3 worm cellular contexts compared by ENCODE assay signal in the genomic region with DNA sequence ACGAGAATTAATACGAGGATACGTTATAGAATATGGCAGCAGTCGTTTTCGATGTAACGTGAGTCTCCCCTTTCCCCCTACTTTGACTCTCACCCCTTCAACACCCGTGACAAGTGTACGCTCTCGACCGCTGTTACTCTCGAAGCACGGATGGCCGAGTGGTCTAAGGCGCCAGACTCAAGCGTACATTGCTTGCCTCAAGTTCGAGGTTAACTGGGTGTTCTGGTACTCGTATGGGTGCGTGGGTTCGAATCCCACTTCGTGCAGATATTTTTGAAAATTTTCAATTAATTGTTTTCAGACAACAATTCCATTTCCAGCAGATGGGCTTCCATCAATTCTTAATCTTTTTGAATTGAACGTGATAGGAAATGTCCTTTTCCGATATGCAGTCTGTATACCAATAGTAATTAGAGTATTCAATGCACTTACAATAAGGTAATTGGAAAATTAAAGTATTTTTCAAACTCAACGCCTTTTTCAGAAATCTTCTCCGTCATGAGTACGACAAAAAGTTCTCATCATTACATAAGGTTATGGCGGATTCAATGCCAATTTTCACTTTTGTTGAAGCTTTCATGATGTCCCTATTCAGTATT.
TF ChIP-seq lines count a peak whose summit lies in the region.

No protein-coding gene starts in this region.

TF ChIP-seq in whole organism, L1 larva, 84 proteins besides CTCF, POLR2A, EP300 and RAD21 (continued from another document and continues in another):
- TF ChIP-seq nhr-237 (tag; optimal IDR thresholded peaks at IDR 0.05; lab: Kevin White, UChicago) (no peak), nhr-28 (tag; optimal IDR thresholded peaks at IDR 0.05; lab: Kevin White, UChicago) (no peak), elt-2 (tag; optimal IDR thresholded peaks at IDR 0.05; lab: Kevin White, UChicago) (no peak), ceh-8 (GFP tag; optimal IDR thresholded peaks at IDR 0.05; lab: Kevin White, UChicago) (peak; percentile 20), sptf-1 (tag; optimal IDR thresholded peaks at IDR 0.05; lab: Kevin White, UChicago) (no peak), mep-1 (tag; optimal IDR thresholded peaks at IDR 0.05; lab: Kevin White, UChicago) (peak; percentile 75), aly-2 (tag; optimal IDR thresholded peaks at IDR 0.05; lab: Kevin White, UChicago) (peak; percentile 63), lin-13 (GFP tag; optimal IDR thresholded peaks at IDR 0.05; lab: Kevin White, UChicago) (peak; percentile 1), isw-1 (GFP tag; IDR thresholded peaks at IDR 0.05; lab: Robert Waterston, UW) (peak; percentile 29; the same call in 1 of the 2 replicates), nhr-47 (tag; optimal IDR thresholded peaks at IDR 0.05; lab: Kevin White, UChicago) (peak; percentile 83), C16A3.4 (tag; optimal IDR thresholded peaks at IDR 0.05; lab: Kevin White, UChicago) (peak; percentile 66), fkh-10 (GFP tag; optimal IDR thresholded peaks at IDR 0.05; lab: Kevin White, UChicago) (peak; percentile 60), grh-1 (GFP tag; IDR thresholded peaks at IDR 0.05; lab: Robert Waterston, UW) (no peak), sox-4 (tag; optimal IDR thresholded peaks at IDR 0.05; lab: Kevin White, UChicago) (no peak), F16B12.6 (tag; optimal IDR thresholded peaks at IDR 0.05; lab: Kevin White, UChicago) (peak; percentile 11), ceh-63 (GFP tag; optimal IDR thresholded peaks at IDR 0.05; lab: Kevin White, UChicago) (no peak), ets-5 (GFP tag; IDR thresholded peaks at IDR 0.05; lab: Robert Waterston, UW) (no peak), nhr-77 (tag; optimal IDR thresholded peaks at IDR 0.05; lab: Kevin White, UChicago) (peak; percentile 58), nhr-71 (tag; optimal IDR thresholded peaks at IDR 0.05; lab: Kevin White, UChicago) (peak; percentile 81), ceh-88 (GFP tag; IDR thresholded peaks at IDR 0.05; lab: Robert Waterston, UW) (peak; percentile 56), ztf-11 (tag; optimal IDR thresholded peaks at IDR 0.05; lab: Kevin White, UChicago) (peak in 1 of 2 experiments; percentile 51), pag-3 (tag; optimal IDR thresholded peaks at IDR 0.05; lab: Kevin White, UChicago; ENCODE audit: borderline replicate concordance, insufficient read depth) (no peak), lir-3 (tag; optimal IDR thresholded peaks at IDR 0.05; lab: Kevin White, UChicago; ENCODE audit: poor library complexity) (peak; percentile 41), mef-2 (tag; optimal IDR thresholded peaks at IDR 0.05; lab: Kevin White, UChicago) (no peak), irx-1 (tag; optimal IDR thresholded peaks at IDR 0.05; lab: Kevin White, UChicago) (peak; percentile 55), mdl-1 (tag; optimal IDR thresholded peaks at IDR 0.05; lab: Kevin White, UChicago) (peak in 1 of 2 experiments; percentile 80), egl-13 (tag; optimal IDR thresholded peaks at IDR 0.05; lab: Kevin White, UChicago) (peak; percentile 44), tlp-1 (tag; optimal IDR thresholded peaks at IDR 0.05; lab: Kevin White, UChicago) (no peak), egl-27 (tag; optimal IDR thresholded peaks at IDR 0.05; lab: Kevin White, UChicago) (peak in 1 of 2 experiments; percentile 9), ceh-82 (tag; optimal IDR thresholded peaks at IDR 0.05; lab: Kevin White, UChicago) (peak in 2 of 3 experiments; percentile 32 to 74), alr-1 (tag; optimal IDR thresholded peaks at IDR 0.05; lab: Kevin White, UChicago; ENCODE audit: borderline replicate concordance) (no peak), lin-15B (tag; optimal IDR thresholded peaks at IDR 0.05; lab: Kevin White, UChicago) (no peak), unc-86 (tag; optimal IDR thresholded peaks at IDR 0.05; lab: Kevin White, UChicago) (peak; percentile 61), vab-15 (tag; optimal IDR thresholded peaks at IDR 0.05; lab: Kevin White, UChicago) (peak; percentile 55), ztf-4 (tag; optimal IDR thresholded peaks at IDR 0.05; lab: Kevin White, UChicago) (no peak), tbx-2 (tag; optimal IDR thresholded peaks at IDR 0.05; lab: Kevin White, UChicago) (peak; percentile 67), C04F5.9 (tag; optimal IDR thresholded peaks at IDR 0.05; lab: Kevin White, UChicago) (peak; percentile 34), dpl-1 (GFP tag; optimal IDR thresholded peaks at IDR 0.05; lab: Kevin White, UChicago) (peak; percentile 37 to 59 (median 56)), unc-30 (tag; optimal IDR thresholded peaks at IDR 0.05; lab: Kevin White, UChicago) (no peak), snpc-4 (tag; optimal IDR thresholded peaks at IDR 0.05; lab: Kevin White, UChicago) (peak; percentile 24)

TF ChIP-seq in whole organism, L3 larva, 47 proteins besides CTCF, POLR2A, EP300 and RAD21 (continued from another document):
- TF ChIP-seq daf-12 (tag; optimal IDR thresholded peaks at IDR 0.05; lab: Kevin White, UChicago): no peak
- no peak for TF ChIP-seq ceh-9 (tag; optimal IDR thresholded peaks at IDR 0.05; lab: Kevin White, UChicago)
- TF ChIP-seq mdl-1 (tag; optimal IDR thresholded peaks at IDR 0.05; lab: Kevin White, UChicago): no peak
- no peak for TF ChIP-seq nhr-67 (tag; optimal IDR thresholded peaks at IDR 0.05; lab: Kevin White, UChicago)
- TF ChIP-seq pqm-1 (tag; optimal IDR thresholded peaks at IDR 0.05; lab: Kevin White, UChicago): no peak
- peak; percentile 80 for TF ChIP-seq lin-39 (tag; optimal IDR thresholded peaks at IDR 0.05; lab: Kevin White, UChicago)
- TF ChIP-seq pha-4 (tag; optimal IDR thresholded peaks at IDR 0.05; lab: Kevin White, UChicago): peak; percentile 74
- no peak for TF ChIP-seq fkh-2 (tag; optimal IDR thresholded peaks at IDR 0.05; lab: Kevin White, UChicago)
- no peak for TF ChIP-seq ceh-28 (tag; optimal IDR thresholded peaks at IDR 0.05; lab: Kevin White, UChicago)
- no peak for TF ChIP-seq mml-1 (tag; optimal IDR thresholded peaks at IDR 0.05; lab: Kevin White, UChicago)
- TF ChIP-seq nhr-12 (tag; optimal IDR thresholded peaks at IDR 0.05; lab: Kevin White, UChicago): no peak
- peak; percentile 64 for TF ChIP-seq jun-1 (tag; optimal IDR thresholded peaks at IDR 0.05; lab: Kevin White, UChicago)
- TF ChIP-seq nhr-77 (tag; optimal IDR thresholded peaks at IDR 0.05; lab: Kevin White, UChicago): no peak
- TF ChIP-seq lin-15B (tag; optimal IDR thresholded peaks at IDR 0.05; lab: Kevin White, UChicago): peak; percentile 36
- TF ChIP-seq ZK546.5 (tag; optimal IDR thresholded peaks at IDR 0.05; lab: Kevin White, UChicago): no peak
- peak; percentile 35 for TF ChIP-seq elt-2 (tag; optimal IDR thresholded peaks at IDR 0.05; lab: Kevin White, UChicago)
- TF ChIP-seq ceh-82 (tag; optimal IDR thresholded peaks at IDR 0.05; lab: Kevin White, UChicago): no peak
- no peak for TF ChIP-seq nhr-11 (tag; optimal IDR thresholded peaks at IDR 0.05; lab: Kevin White, UChicago)
- peak; percentile 74 for TF ChIP-seq egl-27 (tag; optimal IDR thresholded peaks at IDR 0.05; lab: Kevin White, UChicago)
- peak; percentile 52 for TF ChIP-seq ztf-4 (tag; optimal IDR thresholded peaks at IDR 0.05; lab: Kevin White, UChicago)
- TF ChIP-seq sea-2 (GFP tag; optimal IDR thresholded peaks at IDR 0.05; lab: Kevin White, UChicago): no peak
- TF ChIP-seq fos-1 (tag; optimal IDR thresholded peaks at IDR 0.05; lab: Kevin White, UChicago): no peak
- TF ChIP-seq nhr-28 (tag; optimal IDR thresholded peaks at IDR 0.05; lab: Kevin White, UChicago): no peak
- TF ChIP-seq aly-2 (tag; optimal IDR thresholded peaks at IDR 0.05; lab: Kevin White, UChicago): no peak
- no peak for TF ChIP-seq elt-3 (tag; optimal IDR thresholded peaks at IDR 0.05; lab: Kevin White, UChicago)
- no peak for TF ChIP-seq unc-62 (GFP tag; optimal IDR thresholded peaks at IDR 0.05; lab: Kevin White, UChicago)
- peak; percentile 87 for TF ChIP-seq nhr-43 (tag; optimal IDR thresholded peaks at IDR 0.05; lab: Kevin White, UChicago; ENCODE audit: poor library complexity, severe bottlenecking)
- peak; percentile 78 for TF ChIP-seq hmg-11 (tag; optimal IDR thresholded peaks at IDR 0.05; lab: Kevin White, UChicago)
- TF ChIP-seq ama-1 (optimal IDR thresholded peaks at IDR 0.05; lab: Kevin White, UChicago): peak; percentile 68

TF ChIP-seq in whole organism, young adult, 124 proteins besides CTCF, POLR2A, EP300 and RAD21 (continued from another document and continues in another):
- TF ChIP-seq mcd-1 (GFP tag; IDR thresholded peaks at IDR 0.05; lab: Robert Waterston, UW) (peak; percentile 73), lag-1 (GFP tag; IDR thresholded peaks at IDR 0.05; lab: Robert Waterston, UW) (no peak), lsy-27 (tag; optimal IDR thresholded peaks at IDR 0.05; lab: Kevin White, UChicago; ENCODE audit: borderline replicate concordance, insufficient read depth) (no peak), ztf-26 (tag; optimal IDR thresholded peaks at IDR 0.05; lab: Kevin White, UChicago) (peak; percentile 67), sdz-38 (tag; optimal IDR thresholded peaks at IDR 0.05; lab: Kevin White, UChicago) (no peak), gei-17 (GFP tag; optimal IDR thresholded peaks at IDR 0.05; lab: Kevin White, UChicago) (peak; percentile 54), xnd-1 (tag; optimal IDR thresholded peaks at IDR 0.05; lab: Kevin White, UChicago) (no peak), attf-6 (GFP tag; IDR thresholded peaks at IDR 0.05; lab: Robert Waterston, UW) (peak; percentile 69; the same call in 1 of the 2 replicates), nhr-120 (GFP tag; IDR thresholded peaks at IDR 0.05; lab: Robert Waterston, UW) (no peak), B0336.3 (GFP tag; IDR thresholded peaks at IDR 0.05; lab: Robert Waterston, UW) (peak; percentile 54; the same call in 1 of the 2 replicates), snpc-1.3 (tag; optimal IDR thresholded peaks at IDR 0.05; lab: Kevin White, UChicago; ENCODE audit: insufficient read depth) (peak; percentile 69), lin-35 (GFP tag; optimal IDR thresholded peaks at IDR 0.05; lab: Kevin White, UChicago) (peak in 2 of 3 experiments; percentile 4 to 81), aptf-3 (GFP tag; IDR thresholded peaks at IDR 0.05; lab: Robert Waterston, UW) (no peak), ceh-91 (GFP tag; IDR thresholded peaks at IDR 0.05; lab: Robert Waterston, UW) (peak; percentile 40; the same call in 1 of the 2 replicates), lsl-1 (GFP tag; optimal IDR thresholded peaks at IDR 0.05; lab: Kevin White, UChicago) (peak; percentile 57), ceh-58 (GFP tag; IDR thresholded peaks at IDR 0.05; lab: Robert Waterston, UW) (no peak), dox-1 (GFP tag; IDR thresholded peaks at IDR 0.05; lab: Robert Waterston, UW) (peak; percentile 89), ceh-100 (GFP tag; IDR thresholded peaks at IDR 0.05; lab: Robert Waterston, UW) (peak; percentile 57), madf-10 (tag; optimal IDR thresholded peaks at IDR 0.05; lab: Kevin White, UChicago) (peak; percentile 63), hmg-1.2 (GFP tag; IDR thresholded peaks at IDR 0.05; lab: Robert Waterston, UW) (peak; percentile 78), F49E8.2 (tag; optimal IDR thresholded peaks at IDR 0.05; lab: Kevin White, UChicago; ENCODE audit: insufficient read depth) (peak; percentile 65), somi-1 (GFP tag; optimal IDR thresholded peaks at IDR 0.05; lab: Kevin White, UChicago) (no peak), ccch-3 (GFP tag; optimal IDR thresholded peaks at IDR 0.05; lab: Kevin White, UChicago) (no peak), B0035.1 (tag; optimal IDR thresholded peaks at IDR 0.05; lab: Kevin White, UChicago) (peak; percentile 62), ztf-28 (GFP tag; IDR thresholded peaks at IDR 0.05; lab: Robert Waterston, UW) (peak; percentile 74; the same call in 1 of the 2 replicates), madf-3 (GFP tag; IDR thresholded peaks at IDR 0.05; lab: Robert Waterston, UW) (no peak), let-607 (tag; optimal IDR thresholded peaks at IDR 0.05; lab: Kevin White, UChicago) (peak; percentile 39 to 67), lir-1 (GFP tag; conservative IDR thresholded peaks at IDR 0.05; lab: Robert Waterston, UW) (no peak), nhr-80 (tag; optimal IDR thresholded peaks at IDR 0.05; lab: Kevin White, UChicago) (peak; percentile 26), hlh-26 (GFP tag; conservative IDR thresholded peaks at IDR 0.05; lab: Robert Waterston, UW) (no peak), Y56A3A.18 (GFP tag; IDR thresholded peaks at IDR 0.05; lab: Robert Waterston, UW) (peak; percentile 83), akir-1 (GFP tag; optimal IDR thresholded peaks at IDR 0.05; lab: Kevin White, UChicago) (peak; percentile 38), rpc-1 (optimal IDR thresholded peaks at IDR 0.05; lab: Kevin White, UChicago) (peak; percentile 88), rpc-1 (tag; optimal IDR thresholded peaks at IDR 0.05; lab: Kevin White, UChicago) (peak; percentile 94), F10E7.11 (tag; optimal IDR thresholded peaks at IDR 0.05; lab: Kevin White, UChicago) (peak; percentile 30), ets-4 (GFP tag; optimal IDR thresholded peaks at IDR 0.05; lab: Kevin White, UChicago) (peak; percentile 65), Y95B8A.8 (GFP tag; IDR thresholded peaks at IDR 0.05; lab: Robert Waterston, UW) (peak; percentile 71; the same call in 1 of the 2 replicates), C06A6.2 (GFP tag; conservative IDR thresholded peaks at IDR 0.05; lab: Robert Waterston, UW) (0 out of 2 replicates have a peak, but pooled peaks have one; percentile 18), F55B11.4 (tag; optimal IDR thresholded peaks at IDR 0.05; lab: Kevin White, UChicago; ENCODE audit: borderline replicate concordance, insufficient read depth) (no peak), F37B4.10 (GFP tag; IDR thresholded peaks at IDR 0.05; lab: Robert Waterston, UW) (no peak), repo-1 (tag; optimal IDR thresholded peaks at IDR 0.05; lab: Kevin White, UChicago) (peak; percentile 55), snpc-1.1 (tag; optimal IDR thresholded peaks at IDR 0.05; lab: Kevin White, UChicago; ENCODE audit: insufficient read depth) (peak; percentile 62), F22D6.2 (tag; optimal IDR thresholded peaks at IDR 0.05; lab: Kevin White, UChicago) (peak; percentile 17), attf-3 (GFP tag; conservative IDR thresholded peaks at IDR 0.05; lab: Robert Waterston, UW) (peak; percentile 64; the same call in 1 of the 2 replicates), ZK185.1 (tag; optimal IDR thresholded peaks at IDR 0.05; lab: Kevin White, UChicago; ENCODE audit: poor library complexity, severe bottlenecking) (peak; percentile 59), B0019.2 (GFP tag; conservative IDR thresholded peaks at IDR 0.05; lab: Robert Waterston, UW) (0 out of 2 replicates have a peak, but pooled peaks have one; percentile 46), rcor-1 (GFP tag; IDR thresholded peaks at IDR 0.05; lab: Robert Waterston, UW) (peak; percentile 58; the same call in 1 of the 2 replicates), Y79H2A.3 (GFP tag; conservative IDR thresholded peaks at IDR 0.05; lab: Robert Waterston, UW) (no peak), F23B12.7 (tag; optimal IDR thresholded peaks at IDR 0.05; lab: Kevin White, UChicago; ENCODE audit: insufficient read depth) (peak; percentile 91), T26A5.8 (tag; optimal IDR thresholded peaks at IDR 0.05; lab: Kevin White, UChicago) (peak; percentile 61), F39B2.1 (GFP tag; IDR thresholded peaks at IDR 0.05; lab: Robert Waterston, UW) (no peak), dpl-1 (GFP tag; optimal IDR thresholded peaks at IDR 0.05; lab: Kevin White, UChicago) (peak; percentile 12), attf-5 (GFP tag; optimal IDR thresholded peaks at IDR 0.05; lab: Kevin White, UChicago) (peak; percentile 63), let-526 (GFP tag; IDR thresholded peaks at IDR 0.05; lab: Robert Waterston, UW) (no peak), lin-40 (tag; optimal IDR thresholded peaks at IDR 0.05; lab: Kevin White, UChicago) (peak; percentile 71), C17E4.6 (GFP tag; IDR thresholded peaks at IDR 0.05; lab: Robert Waterston, UW) (peak; percentile 53; the same call in 1 of the 2 replicates), unc-62 (GFP tag; optimal IDR thresholded peaks at IDR 0.05; lab: Kevin White, UChicago) (no peak), egl-44 (GFP tag; IDR thresholded peaks at IDR 0.05; lab: Robert Waterston, UW) (peak; percentile 90), ztf-3 (GFP tag; optimal IDR thresholded peaks at IDR 0.05; lab: Kevin White, UChicago) (no peak), ceh-27 (GFP tag; optimal IDR thresholded peaks at IDR 0.05; lab: Kevin White, UChicago) (peak; percentile 89), efl-1 (GFP tag; optimal IDR thresholded peaks at IDR 0.05; lab: Kevin White, UChicago) (peak; percentile 4)
